Fruit fly (Drosophila melanogaster) whole organism, wandering third instar larva: ENCODE results near the gene CG12017.

Source experiments
- Abd-B ChIP-seq: fragments of >200 bp; optimal IDR thresholded peaks from 2 replicates; lab custom pipeline; 2017; ENCODE audit warnings: missing biosample characterization, missing genetic modification characterization
- CG32264 ChIP-seq: fragments of 200-800 bp; sonication (Bioruptor generic); optimal IDR thresholded peaks from 2 replicates; lab custom pipeline; 2016; ENCODE audit warnings: missing biosample characterization, missing genetic modification characterization
- CG9705 ChIP-seq: fragments of 200-800 bp; sonication (Bioruptor generic); optimal IDR thresholded peaks from 2 replicates; lab custom pipeline; 2018; ENCODE audit warnings: missing biosample characterization, mild to moderate bottlenecking, missing genetic modification characterization
- CrebA ChIP-seq: fragments of 200-800 bp; sonication (Bioruptor generic); optimal IDR thresholded peaks from 2 replicates; lab custom pipeline; 2016; ENCODE audit warnings: missing biosample characterization, mild to moderate bottlenecking, missing genetic modification characterization, borderline replicate concordance
- Dfd ChIP-seq: fragments of >200 bp; optimal IDR thresholded peaks from 2 replicates; lab custom pipeline; 2017; ENCODE audit warnings: missing biosample characterization, missing genetic modification characterization
- Dif ChIP-seq: fragments of 200-275, 200-300 bp; sonication (Bioruptor generic); optimal IDR thresholded peaks from 2 replicates; lab custom pipeline; 2018; ENCODE audit warnings: missing biosample characterization, missing genetic modification characterization; ENCODE audit not compliant: partially characterized antibody
- GATAd ChIP-seq: sonication (Bioruptor generic); optimal IDR thresholded peaks from 2 replicates; lab custom pipeline; 2016; ENCODE audit warnings: missing biosample characterization, missing genetic modification characterization
- HLH106 ChIP-seq: fragments of 200-800 bp; optimal IDR thresholded peaks from 3 replicates; lab custom pipeline; 2019; ENCODE audit warnings: missing biosample characterization, mild to moderate bottlenecking, missing genetic modification characterization, moderate library complexity
- Hnf4 ChIP-seq: fragments of 200-800 bp; sonication (Bioruptor generic); optimal IDR thresholded peaks from 2 replicates; lab custom pipeline; 2016; ENCODE audit warnings: missing biosample characterization, mild to moderate bottlenecking, missing genetic modification characterization
- Hr78 ChIP-seq: fragments of >200 bp; optimal IDR thresholded peaks from 2 replicates; lab custom pipeline; 2017; ENCODE audit warnings: missing biosample characterization, missing genetic modification characterization
- Hr83 ChIP-seq: fragments of 200-300 bp; sonication (Bioruptor generic); optimal IDR thresholded peaks from 2 replicates; lab custom pipeline; 2016; ENCODE audit warnings: missing biosample characterization, mild to moderate bottlenecking, missing genetic modification characterization, moderate library complexity; ENCODE audit not compliant: poor library complexity, severe bottlenecking
- Jra ChIP-seq: sonication (Bioruptor generic); optimal IDR thresholded peaks from 2 replicates; lab custom pipeline; 2016; ENCODE audit warnings: missing biosample characterization, missing genetic modification characterization
- Mio ChIP-seq: sonication (Bioruptor generic); optimal IDR thresholded peaks from 2 replicates; lab custom pipeline; 2016; ENCODE audit warnings: missing biosample characterization, missing genetic modification characterization
- Myc ChIP-seq: fragments of >200 bp; optimal IDR thresholded peaks from 2 replicates; lab custom pipeline; 2017
- N ChIP-seq: fragments of >200 bp; optimal IDR thresholded peaks from 2 replicates; lab custom pipeline; 2018; ENCODE audit warnings: missing biosample characterization, missing external identifiers, missing genetic modification characterization
- OdsH ChIP-seq: fragments of 200-800 bp; sonication (Bioruptor generic); optimal IDR thresholded peaks from 2 replicates; lab custom pipeline; 2016; ENCODE audit warnings: missing biosample characterization, mild to moderate bottlenecking, missing genetic modification characterization
- Rel ChIP-seq, 2 experiments: fragments of 200-800 bp; sonication (Bioruptor generic) in 1 of 2; optimal IDR thresholded peaks; 2 replicates in 1 of 2; 3 replicates in 1 of 2; lab custom pipeline; 2016 to 2019; ENCODE audit warnings: mild to moderate bottlenecking in 2 of 2, missing biosample characterization in 2 of 2, missing genetic modification characterization in 2 of 2, moderate library complexity in 1 of 2
- Sp1 ChIP-seq: fragments of 200-800 bp; sonication (Bioruptor generic); optimal IDR thresholded peaks from 3 replicates; lab custom pipeline; 2019; ENCODE audit warnings: missing biosample characterization, mild to moderate bottlenecking, missing genetic modification characterization, moderate library complexity
- Vsx2 ChIP-seq: fragments of 200-300, 225-300 bp; sonication (Bioruptor generic); optimal IDR thresholded peaks from 2 replicates; lab custom pipeline; 2018; ENCODE audit warnings: missing biosample characterization, missing genetic modification characterization; ENCODE audit not compliant: partially characterized antibody
- br ChIP-seq: fragments of 200-800 bp; sonication (Bioruptor generic); optimal IDR thresholded peaks from 2 replicates; lab custom pipeline; 2016; ENCODE audit warnings: missing biosample characterization, missing genetic modification characterization
- brk ChIP-seq: fragments of 200-800 bp; sonication (Bioruptor generic); optimal IDR thresholded peaks from 2 replicates; lab custom pipeline; 2016; ENCODE audit warnings: missing biosample characterization, mild to moderate bottlenecking, missing genetic modification characterization
- dl ChIP-seq, 2 experiments: fragments of 175-275, 200-275 bp in 1 of 2; fragments of 200-275 bp in 1 of 2; sonication (Bioruptor generic); optimal IDR thresholded peaks; lab custom pipeline; 2018; ENCODE audit warnings: mild to moderate bottlenecking in 2 of 2, missing biosample characterization in 2 of 2, missing genetic modification characterization in 2 of 2, moderate library complexity in 2 of 2; ENCODE audit not compliant: partially characterized antibody in 2 of 2, insufficient read depth in 1 of 2
- dmrt93B ChIP-seq: fragments of 200-800 bp; sonication (Bioruptor generic); optimal IDR thresholded peaks from 2 replicates; lab custom pipeline; 2018; ENCODE audit warnings: missing biosample characterization, mild to moderate bottlenecking, missing genetic modification characterization
- dsf ChIP-seq: sonication (Bioruptor generic); optimal IDR thresholded peaks from 2 replicates; lab custom pipeline; 2016; ENCODE audit warnings: missing biosample characterization, missing genetic modification characterization, borderline replicate concordance
- ey ChIP-seq: fragments of 200-800 bp; sonication (Bioruptor generic); optimal IDR thresholded peaks from 2 replicates; lab custom pipeline; 2016; ENCODE audit warnings: missing biosample characterization, missing genetic modification characterization
- foxo ChIP-seq, 2 experiments: fragments of 200-800 bp; sonication (Bioruptor generic); optimal IDR thresholded peaks; 2 replicates in 1 of 2; 3 replicates in 1 of 2; lab custom pipeline; 2016 to 2017; ENCODE audit warnings: missing biosample characterization in 2 of 2, missing genetic modification characterization in 2 of 2
- fru ChIP-seq: fragments of 200-800 bp; sonication (Bioruptor generic); optimal IDR thresholded peaks from 3 replicates; lab custom pipeline; 2016; ENCODE audit warnings: missing biosample characterization, mild to moderate bottlenecking, missing genetic modification characterization
- h ChIP-seq: fragments of 200-800 bp; sonication (Bioruptor generic); optimal IDR thresholded peaks from 3 replicates; lab custom pipeline; 2016; ENCODE audit warnings: missing biosample characterization, mild to moderate bottlenecking, missing genetic modification characterization
- jim ChIP-seq: fragments of 175-275, 200-325 bp; sonication (Bioruptor generic); optimal IDR thresholded peaks from 2 replicates; lab custom pipeline; 2016; ENCODE audit warnings: missing biosample characterization, mild to moderate bottlenecking, missing genetic modification characterization
- lola ChIP-seq: fragments of >200 bp; optimal IDR thresholded peaks from 2 replicates; lab custom pipeline; 2017; ENCODE audit warnings: missing biosample characterization, missing genetic modification characterization
- pan ChIP-seq: fragments of >200 bp; optimal IDR thresholded peaks from 2 replicates; lab custom pipeline; 2017
- psq ChIP-seq: fragments of 200-800 bp; sonication (Bioruptor generic); optimal IDR thresholded peaks from 3 replicates; lab custom pipeline; 2017; ENCODE audit warnings: missing biosample characterization, mild to moderate bottlenecking, missing genetic modification characterization, moderate library complexity
- rgr ChIP-seq: fragments of 200-800 bp; sonication (Bioruptor generic); optimal IDR thresholded peaks from 3 replicates; lab custom pipeline; 2016; ENCODE audit warnings: missing biosample characterization, mild to moderate bottlenecking, missing genetic modification characterization
- sage ChIP-seq: fragments of 200-800 bp; sonication (Bioruptor generic); optimal IDR thresholded peaks from 2 replicates; lab custom pipeline; 2016; ENCODE audit warnings: missing biosample characterization, mild to moderate bottlenecking, missing genetic modification characterization
- sv ChIP-seq: fragments of 200-800 bp; sonication (Bioruptor generic); optimal IDR thresholded peaks from 3 replicates; lab custom pipeline; 2016; ENCODE audit warnings: missing biosample characterization, missing genetic modification characterization
- tai ChIP-seq: sonication (Bioruptor generic); optimal IDR thresholded peaks from 2 replicates; lab custom pipeline; 2016; ENCODE audit warnings: missing biosample characterization, missing genetic modification characterization
- usp ChIP-seq: fragments of >200 bp; optimal IDR thresholded peaks from 2 replicates; lab custom pipeline; 2017; ENCODE audit warnings: missing biosample characterization, missing genetic modification characterization
- woc ChIP-seq: sonication (Bioruptor generic); optimal IDR thresholded peaks from 2 replicates; lab custom pipeline; 2016; ENCODE audit warnings: missing biosample characterization, mild to moderate bottlenecking, missing genetic modification characterization

The CG12017 gene

DNA sequence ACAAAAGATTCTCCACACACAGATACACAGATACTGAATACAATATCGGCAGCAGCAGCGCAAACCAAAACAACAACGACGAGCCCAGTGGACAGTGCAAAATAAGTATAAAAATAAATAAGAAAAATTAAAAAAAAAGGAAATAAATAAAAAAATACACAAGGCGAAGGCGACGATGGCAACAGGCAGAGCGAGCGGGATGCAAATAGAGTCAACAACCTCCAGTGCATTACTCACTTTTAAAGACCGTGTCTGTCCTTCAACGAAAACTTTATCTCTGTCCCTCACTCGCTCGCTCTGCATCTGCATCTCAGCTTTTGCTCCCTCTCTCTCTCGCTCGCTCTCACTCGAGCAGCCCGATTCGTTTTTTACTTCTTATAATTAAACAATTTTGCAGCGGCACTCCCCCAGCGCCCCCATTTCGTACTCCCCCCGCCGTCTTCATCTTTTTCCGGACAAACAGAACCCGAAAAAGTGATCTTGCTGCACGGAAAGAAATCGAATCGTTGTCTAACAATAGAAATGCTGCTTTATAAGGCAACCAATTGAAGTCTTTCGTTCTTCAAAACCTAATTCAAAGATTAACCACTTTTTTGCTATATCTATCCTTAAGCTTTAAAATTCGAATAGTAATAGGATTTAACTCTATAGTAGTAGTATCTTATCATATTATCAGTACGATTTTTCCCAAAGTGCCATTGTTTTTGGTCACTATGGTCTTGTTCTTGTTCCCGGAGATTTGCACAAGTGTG lies 33.5 kb upstream of the CG12017 start:
- TF ChIP-seq OdsH (GFP tag; lab: Kevin White, UChicago) (peak; percentile 85), Hr78 (GFP tag; lab: Kevin White, UChicago) (no peak), HLH106 (tag; lab: Kevin White, UChicago) (peak; percentile 90), Mio (GFP tag; lab: Kevin White, UChicago) (no peak), Sp1 (GFP tag; lab: Kevin White, UChicago) (peak; percentile 99), usp (GFP tag; lab: Kevin White, UChicago) (no peak), CG9705 (GFP tag; lab: Kevin White, UChicago) (peak; percentile 69), dmrt93B (peak; percentile 73), GATAd (GFP tag; lab: Kevin White, UChicago) (peak; percentile 25), psq (peak; percentile 87), fru (GFP tag; lab: Kevin White, UChicago) (peak; percentile 96), brk (GFP tag; lab: Kevin White, UChicago) (peak; percentile 89), sv (no peak), br (peak; percentile 90), CG32264 (GFP tag; lab: Kevin White, UChicago) (peak; percentile 82), woc (GFP tag; lab: Kevin White, UChicago) (peak; percentile 86), ey (GFP tag; lab: Kevin White, UChicago) (peak; percentile 96), Myc (lab: Kevin White, UChicago) (no peak), Vsx2 (GFP tag; lab: Kevin White, UChicago) (no peak), sage (peak; percentile 97), h (GFP tag; lab: Kevin White, UChicago) (peak; percentile 89), N (GFP tag; lab: Kevin White, UChicago) (no peak), Hnf4 (GFP tag; lab: Kevin White, UChicago) (peak; percentile 58), Abd-B (GFP tag; lab: Kevin White, UChicago) (no peak), tai (GFP tag; lab: Kevin White, UChicago) (peak; percentile 80), dsf (GFP tag; lab: Kevin White, UChicago) (no peak), lola (GFP tag; lab: Kevin White, UChicago) (no peak), dl (GFP tag; optimal IDR thresholded peaks at IDR 0.05; lab: Kevin White, UChicago; ENCODE audit: insufficient read depth in 1 of 2, partially characterized antibody in 2 of 2) (peak; percentile 32 to 59), Hr83 (GFP tag; lab: Kevin White, UChicago) (peak; percentile 63), jim (GFP tag; lab: Kevin White, UChicago) (peak; percentile 99), Jra (peak; percentile 89), Rel (GFP tag; optimal IDR thresholded peaks at IDR 0.05; lab: Kevin White, UChicago) (peak; percentile 100), Rel (tag; optimal IDR thresholded peaks at IDR 0.05; lab: Kevin White, UChicago) (peak; percentile 91), Dfd (GFP tag; lab: Kevin White, UChicago) (no peak), foxo (GFP tag; optimal IDR thresholded peaks at IDR 0.05; lab: Kevin White, UChicago) (peak; percentile 74 to 95), pan (no peak), rgr (GFP tag; lab: Kevin White, UChicago) (peak; percentile 88), CrebA (GFP tag; lab: Kevin White, UChicago) (peak; percentile 99), Dif (peak; percentile 61)
